Worm (Caenorhabditis elegans): ENCODE measurements around the gene unc-22.
A peak's percentile ranks its signal among the peaks of the same experiment; 100 is the strongest.

The unc-22 gene

DNA sequence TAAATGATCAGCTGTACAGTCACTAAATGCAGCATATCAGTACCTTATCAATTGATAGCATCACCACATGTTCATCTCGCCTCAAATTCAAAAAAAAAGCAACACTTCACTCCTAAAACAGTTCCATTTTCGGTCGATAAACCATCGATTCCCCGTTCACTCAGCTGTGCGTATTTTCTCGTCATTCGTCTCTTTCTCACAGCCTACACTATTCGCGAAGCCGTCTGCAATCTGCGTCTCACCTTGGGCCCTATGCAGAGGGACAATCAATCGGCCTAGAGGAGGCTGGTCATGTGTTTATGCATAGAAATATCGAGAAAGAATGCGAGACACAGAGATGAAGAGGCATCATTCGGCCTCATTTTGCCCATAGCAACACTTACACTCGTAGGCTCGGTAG is 21.6 kb upstream of the unc-22 start (continued):
- TF ChIP-seq spr-3 (GFP tag; optimal IDR thresholded peaks at IDR 0.05) (no peak), madf-5 (GFP tag; IDR thresholded peaks at IDR 0.05) (no peak), lin-15B (tag; optimal IDR thresholded peaks at IDR 0.05) (no peak)

ce11 chrIV:12031003-12031402 is 20.2 kb upstream of the unc-22 start, which contains the start of the genes T12G3.6 and mrpl-51:
Gene T12G3.6 (minus strand): TSS chrIV:12031271.
Gene mrpl-51 (plus strand): TSS chrIV:12031324.
- TF ChIP-seq lin-1 (GFP tag; IDR thresholded peaks at IDR 0.05) (no peak), aha-1 (tag) (peak; percentile 38), ceh-82 (tag; optimal IDR thresholded peaks at IDR 0.05) (no peak), R02D3.7 (tag; optimal IDR thresholded peaks at IDR 0.05) (no peak), zip-11 (GFP tag; IDR thresholded peaks at IDR 0.05) (no peak), daf-16 (GFP tag; optimal IDR thresholded peaks at IDR 0.05) (no peak), daf-16 (tag; optimal IDR thresholded peaks at IDR 0.05) (no peak), unc-62 (GFP tag; optimal IDR thresholded peaks at IDR 0.05 in 1 of 2) (peak in 1 of 2 experiments; percentile 63), unc-62 (tag; optimal IDR thresholded peaks at IDR 0.05) (no peak)

ce11 chrIV:12029722-12030182 is 18.9 kb upstream of the unc-22 start, which contains the start of gene T12G3.11:
Gene T12G3.11 (minus strand): TSS chrIV:12029772.
- TF ChIP-seq lin-15B (tag; optimal IDR thresholded peaks at IDR 0.05) (no peak), dmd-6 (GFP tag; IDR thresholded peaks at IDR 0.05) (0 out of 2 replicates have a peak, but pooled peaks have one; percentile 8), aha-1 (tag) (no peak), ZK546.5 (tag; optimal IDR thresholded peaks at IDR 0.05) (no peak), snpc-1.2 (GFP tag; IDR thresholded peaks at IDR 0.05) (no peak), pqm-1 (tag; optimal IDR thresholded peaks at IDR 0.05) (no peak), lsy-2 (tag; optimal IDR thresholded peaks at IDR 0.05) (peak in 1 of 2 experiments; percentile 79), ztf-7 (tag; optimal IDR thresholded peaks at IDR 0.05) (peak; percentile 86), sdz-12 (GFP tag; optimal IDR thresholded peaks at IDR 0.05) (no peak), daf-16 (GFP tag; optimal IDR thresholded peaks at IDR 0.05) (no peak), daf-16 (tag; optimal IDR thresholded peaks at IDR 0.05) (peak; percentile 44), mes-2 (tag; optimal IDR thresholded peaks at IDR 0.05; ENCODE audit: poor library complexity, severe bottlenecking) (no peak), duxl-1 (tag; optimal IDR thresholded peaks at IDR 0.05; ENCODE audit: poor library complexity) (no peak), nhr-10 (tag; optimal IDR thresholded peaks at IDR 0.05) (no peak), hlh-30 (tag; optimal IDR thresholded peaks at IDR 0.05; ENCODE audit: insufficient read depth) (peak; percentile 12), ZK337.2 (GFP tag; IDR thresholded peaks at IDR 0.05) (no peak), pha-4 (GFP tag; IDR thresholded peaks at IDR 0.05) (no peak), pha-4 (tag; optimal IDR thresholded peaks at IDR 0.05) (no peak), mep-1 (tag; optimal IDR thresholded peaks at IDR 0.05) (peak; percentile 29), lin-38 (GFP tag; IDR thresholded peaks at IDR 0.05) (peak; percentile 42), dpl-1 (GFP tag; optimal IDR thresholded peaks at IDR 0.05) (peak; percentile 61), rbr-2 (tag; optimal IDR thresholded peaks at IDR 0.05) (no peak), hif-1 (tag; optimal IDR thresholded peaks at IDR 0.05) (no peak), T20F7.1 (GFP tag; optimal IDR thresholded peaks at IDR 0.05) (peak; percentile 49), madf-5 (GFP tag; IDR thresholded peaks at IDR 0.05) (no peak), dve-1 (tag; optimal IDR thresholded peaks at IDR 0.05; ENCODE audit: insufficient read depth) (peak; percentile 39), unc-62 (GFP tag; optimal IDR thresholded peaks at IDR 0.05 in 1 of 2) (no peak), unc-62 (tag; optimal IDR thresholded peaks at IDR 0.05) (no peak)

ce11 chrIV:12029074-12029473 is 18.3 kb upstream of the unc-22 start, which contains the start of gene tgn-38:
Gene tgn-38 (minus strand): TSS chrIV:12029174.
- TF ChIP-seq vab-7 (GFP tag; IDR thresholded peaks at IDR 0.05) (no peak), sdz-12 (GFP tag; optimal IDR thresholded peaks at IDR 0.05) (no peak), madf-9 (GFP tag; conservative IDR thresholded peaks at IDR 0.05) (no peak), daf-12 (tag; optimal IDR thresholded peaks at IDR 0.05) (no peak), lin-1 (GFP tag; IDR thresholded peaks at IDR 0.05) (no peak), ceh-32 (tag; optimal IDR thresholded peaks at IDR 0.05; ENCODE audit: poor library complexity) (no peak), saeg-2 (GFP tag; IDR thresholded peaks at IDR 0.05) (no peak), daf-19 (GFP tag; conservative IDR thresholded peaks at IDR 0.05) (no peak), fkh-10 (GFP tag; optimal IDR thresholded peaks at IDR 0.05) (no peak), lim-7 (GFP tag; IDR thresholded peaks at IDR 0.05) (no peak), mdt-29 (GFP tag; IDR thresholded peaks at IDR 0.05) (no peak), T20F7.1 (GFP tag; optimal IDR thresholded peaks at IDR 0.05) (no peak), zfp-3 (GFP tag; conservative IDR thresholded peaks at IDR 0.05) (no peak), egl-27 (tag; optimal IDR thresholded peaks at IDR 0.05) (no peak), ZK546.5 (tag; optimal IDR thresholded peaks at IDR 0.05) (no peak), lin-29 (GFP tag; IDR thresholded peaks at IDR 0.05) (no peak), Y5F2A.4 (GFP tag; optimal IDR thresholded peaks at IDR 0.05) (no peak), dpl-1 (GFP tag; optimal IDR thresholded peaks at IDR 0.05) (no peak)
